Fruit fly (Drosophila melanogaster) whole organism, pupa: ENCODE data around the gene Tsp29Fb.

Source experiments
- CG10348 ChIP-seq: fragments of 200-800 bp; sonication (Bioruptor generic); IDR thresholded peaks from 2 replicates; pipeline ENCODE4 v1.3.6; 2022; ENCODE audit warnings: missing biosample characterization, missing genetic modification characterization
- CG12605 ChIP-seq: fragments of 200-800 bp; sonication (Bioruptor generic); IDR thresholded peaks from 2 replicates; pipeline ENCODE4 v1.3.6; 2022; ENCODE audit warnings: missing biosample characterization, missing genetic modification characterization
- CG13204 ChIP-seq: fragments of 200-800 bp; sonication (Bioruptor generic); optimal IDR thresholded peaks from 2 replicates; lab custom pipeline; 2018; ENCODE audit warnings: missing biosample characterization, mild to moderate bottlenecking, missing genetic modification characterization, moderate library complexity
- CG14655 ChIP-seq: fragments of 200-800 bp; sonication (Bioruptor generic); optimal IDR thresholded peaks from 3 replicates; lab custom pipeline; 2017; ENCODE audit warnings: mild to moderate bottlenecking, missing biosample characterization, missing genetic modification reagents, missing genetic modification characterization
- CG15710 ChIP-seq: fragments of 200-800 bp; sonication (Bioruptor generic); optimal IDR thresholded peaks from 2 replicates; lab custom pipeline; 2018; ENCODE audit warnings: missing biosample characterization, mild to moderate bottlenecking, missing genetic modification characterization, moderate library complexity
- CG17806 ChIP-seq: fragments of 200-800 bp; sonication (Bioruptor generic); optimal IDR thresholded peaks from 2 replicates; lab custom pipeline; 2018; ENCODE audit warnings: missing biosample characterization, mild to moderate bottlenecking, missing genetic modification characterization, moderate library complexity
- CG32121 ChIP-seq: fragments of 200-800 bp; sonication (Bioruptor generic); IDR thresholded peaks from 2 replicates; pipeline ENCODE4 v1.3.6; 2022; ENCODE audit warnings: missing biosample characterization, missing genetic modification characterization
- CG34367 ChIP-seq: fragments of 200-800 bp; sonication (Bioruptor generic); optimal IDR thresholded peaks from 2 replicates; lab custom pipeline; 2018; ENCODE audit warnings: missing biosample characterization, mild to moderate bottlenecking, missing genetic modification characterization
- CG4496 ChIP-seq: fragments of 200-800 bp; sonication (Bioruptor generic); IDR thresholded peaks from 3 replicates; pipeline ENCODE4 v1.3.6; 2022; ENCODE audit warnings: missing biosample characterization, missing genetic modification characterization
- CG8159 ChIP-seq: fragments of 200-800 bp; sonication (Bioruptor generic); optimal IDR thresholded peaks from 3 replicates; lab custom pipeline; 2018; ENCODE audit warnings: missing biosample characterization, mild to moderate bottlenecking, missing genetic modification characterization, moderate library complexity
- CG8301 ChIP-seq: fragments of 200-800 bp; sonication (Bioruptor generic); optimal IDR thresholded peaks from 2 replicates; lab custom pipeline; 2018; ENCODE audit warnings: missing biosample characterization, mild to moderate bottlenecking, missing genetic modification characterization
- CG9948 ChIP-seq: fragments of 200-800 bp; sonication (Bioruptor generic); optimal IDR thresholded peaks from 2 replicates; lab custom pipeline; 2018; ENCODE audit warnings: missing biosample characterization, mild to moderate bottlenecking, missing genetic modification characterization, moderate library complexity
- D1 ChIP-seq: fragments of 200-800 bp; sonication (Bioruptor generic); optimal IDR thresholded peaks from 2 replicates; lab custom pipeline; 2018; ENCODE audit warnings: missing biosample characterization, mild to moderate bottlenecking, missing genetic modification characterization, moderate library complexity
- EcR ChIP-seq: fragments of 200-800 bp; sonication (Bioruptor generic); optimal IDR thresholded peaks from 3 replicates; lab custom pipeline; 2019; ENCODE audit warnings: missing biosample characterization, missing genetic modification characterization, mild to moderate bottlenecking, moderate library complexity, missing genetic modification reagents
- Ets98B ChIP-seq: fragments of 200-800 bp; sonication (Bioruptor generic); IDR thresholded peaks from 2 replicates; pipeline ENCODE4 v1.3.6; 2022; ENCODE audit warnings: missing biosample characterization, missing genetic modification characterization
- Pif1A ChIP-seq: fragments of 200-800 bp; sonication (Bioruptor generic); optimal IDR thresholded peaks from 3 replicates; lab custom pipeline; 2016; ENCODE audit warnings: missing biosample characterization, missing genetic modification characterization
- Pif1B ChIP-seq: fragments of 200-800 bp; sonication (Bioruptor generic); optimal IDR thresholded peaks from 3 replicates; lab custom pipeline; 2016; ENCODE audit warnings: missing biosample characterization, missing genetic modification characterization
- Snoo ChIP-seq: fragments of 200-800 bp; sonication (Bioruptor generic); optimal IDR thresholded peaks from 3 replicates; lab custom pipeline; 2017; ENCODE audit warnings: missing biosample characterization, mild to moderate bottlenecking, missing genetic modification characterization, inconsistent platforms
- fd96Ca ChIP-seq: fragments of 200-800 bp; sonication (Bioruptor generic); IDR thresholded peaks from 3 replicates; pipeline ENCODE4 v1.3.6; 2022; ENCODE audit warnings: missing biosample characterization, missing genetic modification characterization
- gl ChIP-seq: fragments of 200-800 bp; sonication (Bioruptor generic); optimal IDR thresholded peaks from 2 replicates; lab custom pipeline; 2018; ENCODE audit warnings: missing biosample characterization, mild to moderate bottlenecking, missing genetic modification characterization
- rn ChIP-seq: fragments of 200-800 bp; sonication (Bioruptor generic); IDR thresholded peaks from 2 replicates; pipeline ENCODE4 v1.3.6; 2022; ENCODE audit warnings: missing biosample characterization, missing genetic modification characterization

Tsp29Fb gene

DNA sequence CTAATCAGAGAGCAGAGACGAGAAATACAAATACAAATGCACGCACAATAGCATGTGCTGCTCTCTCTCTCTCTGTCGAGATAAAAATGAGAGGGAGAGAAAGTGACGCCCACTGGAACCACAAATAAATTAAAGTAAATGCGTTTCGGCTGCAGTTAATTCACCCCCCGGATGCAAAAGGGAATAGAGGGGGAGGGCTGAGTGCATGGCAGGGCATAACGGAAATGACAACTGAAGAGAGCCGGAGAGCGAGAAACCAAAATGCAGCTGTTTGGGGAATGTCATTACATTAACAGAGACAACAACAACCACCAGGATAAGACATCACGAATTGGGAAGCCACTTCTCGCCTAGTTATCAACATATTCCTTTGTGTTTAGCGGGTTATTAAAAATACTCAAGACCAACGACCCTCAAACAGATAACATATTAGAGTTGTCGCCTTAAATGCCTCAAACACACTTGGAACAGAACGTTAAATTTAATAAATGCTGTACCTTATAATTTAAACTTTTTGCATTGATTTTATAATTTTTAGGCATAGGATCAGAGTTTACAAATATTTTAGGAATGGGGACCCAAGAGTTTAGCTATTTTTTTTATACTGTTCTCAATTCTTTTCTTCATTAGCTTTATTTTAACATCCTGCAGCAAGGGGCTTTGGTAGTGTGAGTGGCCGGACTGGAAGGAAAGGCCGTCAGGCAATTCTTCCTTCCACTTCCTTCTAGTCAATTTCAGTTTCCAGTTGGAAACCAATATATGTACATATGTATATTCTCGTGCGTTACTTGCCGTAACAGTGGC is 12.9 kb downstream of the Tsp29Fb start:
- TF ChIP-seq CG8301 (peak; percentile 26), CG10348 (GFP tag; lab: Robert Waterston, UW) (no peak), CG17806 (tag; lab: Kevin White, UChicago) (peak; percentile 62), CG32121 (no peak), CG15710 (tag; lab: Kevin White, UChicago) (peak; percentile 62), CG9948 (peak; percentile 75), CG34367 (tag; lab: Kevin White, UChicago) (peak; percentile 20), CG13204 (GFP tag; lab: Kevin White, UChicago) (no peak), Ets98B (peak; percentile 27; the same call in 1 of the 2 replicates), Pif1B (GFP tag; lab: Kevin White, UChicago) (peak; percentile 50), Pif1A (GFP tag; lab: Kevin White, UChicago) (peak; percentile 65), CG14655 (GFP tag; lab: Kevin White, UChicago) (peak; percentile 73), D1 (peak; percentile 51), gl (tag; lab: Kevin White, UChicago) (no peak), EcR (GFP tag; lab: Kevin White, UChicago) (peak; percentile 67), rn (GFP tag; lab: Robert Waterston, UW) (no peak), CG12605 (peak; percentile 41; the same call in 1 of the 2 replicates), Snoo (tag; lab: Kevin White, UChicago) (peak; percentile 64), fd96Ca (no peak), CG4496 (GFP tag; lab: Robert Waterston, UW) (0 out of 3 replicates have a peak, but pooled peaks have one; percentile 51), CG8159 (tag; lab: Kevin White, UChicago) (peak; percentile 80)

DNA sequence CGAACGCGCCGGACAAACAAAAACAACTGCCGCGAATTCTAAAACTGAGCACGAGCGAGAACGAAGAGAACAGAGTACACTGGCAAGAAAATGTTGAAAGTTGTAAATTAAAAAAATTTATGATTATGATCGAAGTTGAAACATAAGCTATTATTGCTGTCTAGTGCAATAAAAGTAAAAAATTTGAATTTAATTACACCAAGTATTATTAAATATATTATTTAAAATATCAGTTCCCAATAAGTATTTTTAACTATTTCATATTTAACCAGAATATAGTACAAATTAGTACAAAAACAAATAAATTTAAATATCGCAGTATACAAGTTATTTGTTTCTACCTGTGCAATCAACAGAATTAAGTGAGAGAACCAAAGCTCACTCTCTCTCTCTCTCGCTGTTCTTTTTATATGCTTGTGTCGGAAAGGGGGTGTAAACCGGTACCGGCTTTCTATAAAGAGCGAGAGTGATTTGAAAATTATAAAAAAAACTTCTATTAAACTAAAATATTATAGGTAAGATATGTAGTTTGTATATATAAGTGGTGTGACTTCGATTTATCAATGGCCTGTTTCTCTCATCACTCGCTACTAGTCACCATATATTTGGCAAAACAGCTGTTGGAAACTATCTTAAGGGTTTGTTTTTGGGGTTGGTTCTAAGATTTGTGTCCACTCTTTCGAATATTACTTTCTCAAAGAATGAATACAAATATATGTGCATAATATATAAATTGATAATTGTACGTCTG is 14.2 kb downstream of the Tsp29Fb start, which contains the start of gene C1GalTA:
Gene C1GalTA (minus strand): TSS at position 33 of the 751 bp plus-strand sequence.
- peak; percentile 87 for TF ChIP-seq Pif1A (GFP tag; lab: Kevin White, UChicago)
- peak; percentile 93 for TF ChIP-seq Pif1B (GFP tag; lab: Kevin White, UChicago)
- peak; percentile 94 for TF ChIP-seq rn (GFP tag; lab: Robert Waterston, UW)
- TF ChIP-seq EcR (GFP tag; lab: Kevin White, UChicago), result peak; percentile 72
- peak; percentile 97 for TF ChIP-seq Snoo (tag; lab: Kevin White, UChicago)
- peak; percentile 88 for TF ChIP-seq Ets98B
- TF ChIP-seq CG17806 (tag; lab: Kevin White, UChicago), result peak; percentile 99
- TF ChIP-seq CG32121, result peak; percentile 96
- peak; percentile 100 for TF ChIP-seq D1
- peak; percentile 92 for TF ChIP-seq CG13204 (GFP tag; lab: Kevin White, UChicago)
- no peak for TF ChIP-seq fd96Ca
- peak; percentile 99 for TF ChIP-seq CG14655 (GFP tag; lab: Kevin White, UChicago)
- peak; percentile 99 for TF ChIP-seq CG8301
- TF ChIP-seq CG12605, result peak; percentile 95
- TF ChIP-seq CG34367 (tag; lab: Kevin White, UChicago), result peak; percentile 98
- TF ChIP-seq CG15710 (tag; lab: Kevin White, UChicago), result peak; percentile 100
- peak; percentile 100 for TF ChIP-seq CG8159 (tag; lab: Kevin White, UChicago)
- TF ChIP-seq CG9948, result peak; percentile 100
- TF ChIP-seq CG4496 (GFP tag; lab: Robert Waterston, UW), result peak; percentile 93
- peak; percentile 92 for TF ChIP-seq gl (tag; lab: Kevin White, UChicago)
- TF ChIP-seq CG10348 (GFP tag; lab: Robert Waterston, UW), result peak; percentile 88; the same call in 1 of the 2 replicates

DNA sequence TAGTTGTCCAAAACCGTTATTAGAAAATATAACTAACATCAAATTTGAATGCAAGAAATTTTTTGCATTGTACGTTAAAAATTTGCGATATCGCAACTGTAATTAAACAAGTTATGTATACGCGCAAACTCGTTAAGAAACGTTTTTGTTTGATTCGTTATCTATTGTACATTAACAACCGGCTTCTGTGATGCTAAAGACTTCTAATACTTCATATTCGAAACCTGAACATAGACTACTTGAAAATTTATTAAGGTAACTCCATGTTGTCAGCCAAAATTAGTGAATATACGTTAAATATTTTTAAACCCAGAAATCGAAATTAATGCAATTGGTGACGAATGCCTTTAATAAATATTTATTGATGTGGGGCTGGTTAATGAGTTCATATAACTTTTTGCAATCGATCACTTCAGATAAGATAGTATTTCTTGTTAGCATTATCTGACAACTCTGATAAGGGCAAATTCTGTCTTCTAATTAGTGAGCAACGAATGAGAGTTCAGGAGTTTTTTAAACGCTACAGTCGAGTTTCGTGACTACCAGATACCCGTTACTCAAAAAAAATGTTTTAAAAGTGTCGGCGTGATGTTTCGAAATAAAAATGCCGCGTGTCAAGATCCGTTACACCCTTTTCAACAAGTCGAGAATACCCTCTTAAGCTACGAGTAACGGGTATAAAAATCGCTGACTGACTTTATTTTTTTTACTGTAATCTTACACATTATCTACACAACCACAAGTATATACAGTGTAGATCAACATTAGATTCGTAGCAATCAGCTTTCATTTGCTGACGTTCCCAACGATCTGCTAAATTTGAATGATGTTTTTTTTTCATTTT is 15.2 kb downstream of the Tsp29Fb start:
- TF ChIP-seq EcR (GFP tag; lab: Kevin White, UChicago) (peak; percentile 29), CG8159 (tag; lab: Kevin White, UChicago) (peak; percentile 36), CG12605 (peak; percentile 67), CG8301 (peak; percentile 52), CG13204 (GFP tag; lab: Kevin White, UChicago) (no peak), CG9948 (peak; percentile 17), CG34367 (tag; lab: Kevin White, UChicago) (no peak), CG32121 (peak; percentile 74), Pif1B (GFP tag; lab: Kevin White, UChicago) (peak; percentile 23), fd96Ca (no peak; the same call in 1 of the 3 replicates), Snoo (tag; lab: Kevin White, UChicago) (no peak), rn (GFP tag; lab: Robert Waterston, UW) (no peak), gl (tag; lab: Kevin White, UChicago) (no peak), Pif1A (GFP tag; lab: Kevin White, UChicago) (peak; percentile 60), Ets98B (peak; percentile 79), CG17806 (tag; lab: Kevin White, UChicago) (peak; percentile 41), CG4496 (GFP tag; lab: Robert Waterston, UW) (peak; percentile 78), CG14655 (GFP tag; lab: Kevin White, UChicago) (peak; percentile 60), D1 (peak; percentile 75), CG10348 (GFP tag; lab: Robert Waterston, UW) (no peak), CG15710 (tag; lab: Kevin White, UChicago) (peak; percentile 40)
